Worm (Caenorhabditis elegans): ENCODE measurements around the gene nrf-5.

ce11 chrV:13848379-13848778 is 20.3 kb downstream of the nrf-5 start, which contains the start of gene srx-133:
- TF ChIP-seq ztf-23 (GFP tag; IDR thresholded peaks at IDR 0.05): no peak
- TF ChIP-seq klf-2 (GFP tag; conservative IDR thresholded peaks at IDR 0.05): no peak
- TF ChIP-seq tab-1 (GFP tag; IDR thresholded peaks at IDR 0.05): no peak
